Fruit fly (Drosophila melanogaster) whole organism, pupa: Measurements from ENCODE around the gene Hmx.

Source experiments
- CG10348 ChIP-seq: fragments of 200-800 bp; sonication (Bioruptor generic); IDR thresholded peaks from 2 replicates; pipeline ENCODE4 v1.3.6; 2022; ENCODE audit warnings: missing biosample characterization, missing genetic modification characterization
- CG13204 ChIP-seq: fragments of 200-800 bp; sonication (Bioruptor generic); optimal IDR thresholded peaks from 2 replicates; lab custom pipeline; 2018; ENCODE audit warnings: missing biosample characterization, mild to moderate bottlenecking, missing genetic modification characterization, moderate library complexity
- CG14655 ChIP-seq: fragments of 200-800 bp; sonication (Bioruptor generic); optimal IDR thresholded peaks from 3 replicates; lab custom pipeline; 2017; ENCODE audit warnings: mild to moderate bottlenecking, missing biosample characterization, missing genetic modification reagents, missing genetic modification characterization
- CG15710 ChIP-seq: fragments of 200-800 bp; sonication (Bioruptor generic); optimal IDR thresholded peaks from 2 replicates; lab custom pipeline; 2018; ENCODE audit warnings: missing biosample characterization, mild to moderate bottlenecking, missing genetic modification characterization, moderate library complexity
- CG17806 ChIP-seq: fragments of 200-800 bp; sonication (Bioruptor generic); optimal IDR thresholded peaks from 2 replicates; lab custom pipeline; 2018; ENCODE audit warnings: missing biosample characterization, mild to moderate bottlenecking, missing genetic modification characterization, moderate library complexity
- CG32121 ChIP-seq: fragments of 200-800 bp; sonication (Bioruptor generic); IDR thresholded peaks from 2 replicates; pipeline ENCODE4 v1.3.6; 2022; ENCODE audit warnings: missing biosample characterization, missing genetic modification characterization
- CG34367 ChIP-seq: fragments of 200-800 bp; sonication (Bioruptor generic); optimal IDR thresholded peaks from 2 replicates; lab custom pipeline; 2018; ENCODE audit warnings: missing biosample characterization, mild to moderate bottlenecking, missing genetic modification characterization
- CG4496 ChIP-seq: fragments of 200-800 bp; sonication (Bioruptor generic); IDR thresholded peaks from 3 replicates; pipeline ENCODE4 v1.3.6; 2022; ENCODE audit warnings: missing biosample characterization, missing genetic modification characterization
- CG8159 ChIP-seq: fragments of 200-800 bp; sonication (Bioruptor generic); optimal IDR thresholded peaks from 3 replicates; lab custom pipeline; 2018; ENCODE audit warnings: missing biosample characterization, mild to moderate bottlenecking, missing genetic modification characterization, moderate library complexity
- CG8301 ChIP-seq: fragments of 200-800 bp; sonication (Bioruptor generic); optimal IDR thresholded peaks from 2 replicates; lab custom pipeline; 2018; ENCODE audit warnings: missing biosample characterization, mild to moderate bottlenecking, missing genetic modification characterization
- CG9948 ChIP-seq: fragments of 200-800 bp; sonication (Bioruptor generic); optimal IDR thresholded peaks from 2 replicates; lab custom pipeline; 2018; ENCODE audit warnings: missing biosample characterization, mild to moderate bottlenecking, missing genetic modification characterization, moderate library complexity
- D1 ChIP-seq: fragments of 200-800 bp; sonication (Bioruptor generic); optimal IDR thresholded peaks from 2 replicates; lab custom pipeline; 2018; ENCODE audit warnings: missing biosample characterization, mild to moderate bottlenecking, missing genetic modification characterization, moderate library complexity
- Ets98B ChIP-seq: fragments of 200-800 bp; sonication (Bioruptor generic); IDR thresholded peaks from 2 replicates; pipeline ENCODE4 v1.3.6; 2022; ENCODE audit warnings: missing biosample characterization, missing genetic modification characterization
- Pif1A ChIP-seq: fragments of 200-800 bp; sonication (Bioruptor generic); optimal IDR thresholded peaks from 3 replicates; lab custom pipeline; 2016; ENCODE audit warnings: missing biosample characterization, missing genetic modification characterization
- Pif1B ChIP-seq: fragments of 200-800 bp; sonication (Bioruptor generic); optimal IDR thresholded peaks from 3 replicates; lab custom pipeline; 2016; ENCODE audit warnings: missing biosample characterization, missing genetic modification characterization
- fd96Ca ChIP-seq: fragments of 200-800 bp; sonication (Bioruptor generic); IDR thresholded peaks from 3 replicates; pipeline ENCODE4 v1.3.6; 2022; ENCODE audit warnings: missing biosample characterization, missing genetic modification characterization
- gl ChIP-seq: fragments of 200-800 bp; sonication (Bioruptor generic); optimal IDR thresholded peaks from 2 replicates; lab custom pipeline; 2018; ENCODE audit warnings: missing biosample characterization, mild to moderate bottlenecking, missing genetic modification characterization

Hmx gene

dm6 chr3R:17616541-17616940 is 57.8 kb downstream of the Hmx start:
- TF ChIP-seq CG14655 (GFP tag; lab: Kevin White, UChicago) (peak; percentile 9), CG13204 (GFP tag; lab: Kevin White, UChicago) (no peak), CG4496 (GFP tag; lab: Robert Waterston, UW) (0 out of 3 replicates have a peak, but pooled peaks have one; percentile 19), D1 (tag; lab: Kevin White, UChicago) (no peak), CG15710 (tag; lab: Kevin White, UChicago) (no peak), CG10348 (no peak), CG9948 (tag; lab: Kevin White, UChicago) (no peak), Pif1B (GFP tag; lab: Kevin White, UChicago) (no peak), fd96Ca (no peak)

DNA sequence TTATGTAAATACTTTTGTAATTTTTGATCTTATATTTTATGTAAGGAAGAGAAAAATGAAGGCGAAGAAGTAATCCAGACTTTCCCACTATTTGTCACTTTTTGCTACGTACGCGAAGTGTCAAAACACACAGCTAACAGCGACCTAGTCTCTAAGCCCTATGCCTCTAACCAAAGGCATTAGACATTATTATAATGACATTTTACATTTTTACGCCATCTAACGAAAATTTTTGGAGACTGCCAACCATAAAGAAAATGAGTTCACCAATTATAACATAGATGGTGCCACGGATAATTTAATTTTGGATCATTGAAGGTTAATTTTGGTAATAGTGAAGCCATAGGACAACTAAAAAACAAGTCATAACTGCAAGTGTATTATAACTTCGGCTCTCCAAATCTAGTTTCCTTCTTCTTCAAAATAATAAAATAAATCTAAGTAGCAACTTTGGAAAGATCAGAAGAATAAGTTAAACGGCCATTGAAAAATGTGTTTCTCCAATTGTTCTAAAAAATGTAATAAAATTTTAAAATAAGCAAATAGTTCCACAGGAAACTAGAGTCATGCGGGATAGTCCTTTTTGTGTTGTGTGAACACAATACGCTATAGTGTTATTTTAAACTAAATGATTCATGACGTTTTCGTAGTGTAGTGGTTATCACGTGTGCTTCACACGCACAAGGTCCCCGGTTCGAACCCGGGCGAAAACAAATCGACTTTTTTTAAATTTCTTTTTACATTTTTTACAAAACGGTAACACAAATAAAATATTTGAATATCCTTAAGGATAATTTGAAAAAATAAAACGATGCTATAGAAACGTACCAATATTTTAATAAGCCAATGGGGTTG is 58.6 kb downstream of the Hmx start:
- TF ChIP-seq fd96Ca (no peak), D1 (tag; lab: Kevin White, UChicago) (peak; percentile 48), Pif1B (GFP tag; lab: Kevin White, UChicago) (no peak), CG17806 (tag; lab: Kevin White, UChicago) (peak; percentile 20), gl (no peak), Pif1A (GFP tag; lab: Kevin White, UChicago) (peak; percentile 45), CG15710 (tag; lab: Kevin White, UChicago) (no peak), CG8301 (no peak), CG13204 (GFP tag; lab: Kevin White, UChicago) (no peak), CG4496 (GFP tag; lab: Robert Waterston, UW) (no peak), CG14655 (GFP tag; lab: Kevin White, UChicago) (no peak), CG9948 (tag; lab: Kevin White, UChicago) (no peak), CG32121 (GFP tag; lab: Robert Waterston, UW) (no peak), CG8159 (tag; lab: Kevin White, UChicago) (no peak)

- TF ChIP-seq Ets98B (GFP tag; lab: Robert Waterston, UW) = peak; percentile 30; the same call in 1 of the 2 replicates
- TF ChIP-seq CG8301 = no peak
- peak; percentile 10; the same call in 1 of the 2 replicates for TF ChIP-seq CG32121 (GFP tag; lab: Robert Waterston, UW)
- no peak for TF ChIP-seq CG8159 (tag; lab: Kevin White, UChicago)
- TF ChIP-seq CG34367 (tag; lab: Kevin White, UChicago) = no peak
- TF ChIP-seq, all 21 proteins: peak for 2
Observed at dm6 chr3R:17617976-17618308, 59.2 kb downstream of the Hmx start.
